Fruit fly (Drosophila melanogaster) whole organism, prepupa: Measurements from ENCODE around the gene Cpr30B.

Experiments
- Blimp-1 ChIP-seq: fragments of 200-800 bp; sonication (Bioruptor generic); optimal IDR thresholded peaks from 3 replicates; lab custom pipeline; 2017; ENCODE audit warnings: missing biosample characterization, missing genetic modification characterization, mild to moderate bottlenecking, moderate library complexity, missing genetic modification reagents
- CG16779 ChIP-seq: fragments of 200-800 bp; sonication (Bioruptor generic); optimal IDR thresholded peaks from 3 replicates; lab custom pipeline; 2017; ENCODE audit warnings: missing biosample characterization, mild to moderate bottlenecking, missing genetic modification characterization
- CG4318 ChIP-seq: fragments of 200-800 bp; sonication (Bioruptor generic); optimal IDR thresholded peaks from 3 replicates; lab custom pipeline; 2017; ENCODE audit warnings: missing biosample characterization, mild to moderate bottlenecking, missing genetic modification characterization
- CG6854 ChIP-seq: fragments of 200-800 bp; sonication (Bioruptor generic); optimal IDR thresholded peaks from 2 replicates; lab custom pipeline; 2017; ENCODE audit warnings: missing biosample characterization, mild to moderate bottlenecking, missing genetic modification characterization
- Gug ChIP-seq: fragments of 200-800 bp; sonication (Bioruptor generic); IDR thresholded peaks from 2 replicates; pipeline ENCODE4 v1.3.6; 2022; ENCODE audit warnings: missing biosample characterization, missing genetic modification characterization
- Hr39 ChIP-seq: fragments of 200-800 bp; sonication (Bioruptor generic); optimal IDR thresholded peaks from 2 replicates; lab custom pipeline; 2016; ENCODE audit warnings: missing biosample characterization, missing genetic modification characterization

- no peak for TF ChIP-seq CG6854 (GFP tag; lab: Kevin White, UChicago)
- TF ChIP-seq CG16779 (tag; lab: Kevin White, UChicago), result no peak
- TF ChIP-seq Gug (GFP tag; lab: Robert Waterston, UW), result no peak
- TF ChIP-seq CG4318 (GFP tag; lab: Kevin White, UChicago), result no peak
- TF ChIP-seq Blimp-1 (GFP tag; lab: Kevin White, UChicago), result no peak
- no peak for TF ChIP-seq Hr39 (GFP tag; lab: Kevin White, UChicago)
Observed at dm6 chr2L:9557858-9558257, 15.2 kb downstream of the Cpr30B start.
